Fruit fly (Drosophila melanogaster): Measurements from ENCODE around the gene Fam92.

Fam92 gene

DNA sequence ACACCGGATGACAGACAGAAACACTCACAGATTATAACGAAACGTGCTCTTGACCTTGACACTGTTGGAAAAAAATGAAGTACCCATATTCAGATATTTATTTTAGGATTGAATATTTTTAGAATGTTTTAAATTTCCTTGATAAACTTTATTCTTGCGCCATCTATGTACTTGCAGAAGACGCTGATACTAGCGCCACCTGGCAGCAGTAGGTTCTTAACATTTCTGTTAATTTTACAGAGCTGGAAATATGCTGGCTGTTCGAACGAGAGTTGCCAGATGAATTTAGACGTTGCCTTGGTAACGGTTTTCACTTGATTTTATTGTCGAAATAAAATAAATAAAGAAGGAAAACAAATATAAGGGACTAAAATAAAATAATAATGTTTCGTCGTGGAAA, at the start of gene Fam92:
Gene Fam92 (plus strand): TSS at position 350 of the 400 bp plus-strand sequence.
- TF ChIP-seq pdm3 (GFP tag; optimal IDR thresholded peaks at IDR 0.05) (peak; percentile 56), fd85E (GFP tag; optimal IDR thresholded peaks at IDR 0.05) (no peak), CG3919 (GFP tag; optimal IDR thresholded peaks at IDR 0.05) (peak; percentile 55), Hr4 (GFP tag; optimal IDR thresholded peaks at IDR 0.05) (peak; percentile 19), Blimp-1 (GFP tag; optimal IDR thresholded peaks at IDR 0.05) (no peak), acj6 (GFP tag; optimal IDR thresholded peaks at IDR 0.05) (peak; percentile 15), dac (GFP tag; optimal IDR thresholded peaks at IDR 0.05) (no peak), CG11762 (GFP tag; optimal IDR thresholded peaks at IDR 0.05; ENCODE audit: insufficient read depth) (no peak), spab (GFP tag; optimal IDR thresholded peaks at IDR 0.05) (no peak), fkh (GFP tag; optimal IDR thresholded peaks at IDR 0.05) (no peak), CG6854 (GFP tag; optimal IDR thresholded peaks at IDR 0.05) (no peak), CG11294 (GFP tag; IDR thresholded peaks at IDR 0.05) (no peak), Hr38 (GFP tag; optimal IDR thresholded peaks at IDR 0.05) (no peak), CG16779 (tag; optimal IDR thresholded peaks at IDR 0.05) (no peak), CG10631 (GFP tag; optimal IDR thresholded peaks at IDR 0.05) (no peak), vri (GFP tag; optimal IDR thresholded peaks at IDR 0.05) (peak; percentile 17), Sox102F (GFP tag; optimal IDR thresholded peaks at IDR 0.05) (peak; percentile 49), Eip93F (GFP tag; optimal IDR thresholded peaks at IDR 0.05) (no peak), cyc (GFP tag; optimal IDR thresholded peaks at IDR 0.05) (peak; percentile 66), CG8632 (GFP tag; optimal IDR thresholded peaks at IDR 0.05) (no peak), Met (GFP tag; optimal IDR thresholded peaks at IDR 0.05) (peak; percentile 60), eg (GFP tag; IDR thresholded peaks at IDR 0.05) (no peak), CG31627 (GFP tag; optimal IDR thresholded peaks at IDR 0.05) (peak; percentile 67), Ets96B (tag; optimal IDR thresholded peaks at IDR 0.05) (no peak), CG1621 (tag; optimal IDR thresholded peaks at IDR 0.05) (no peak), lz (GFP tag; optimal IDR thresholded peaks at IDR 0.05) (peak; percentile 69), CG3032 (tag; optimal IDR thresholded peaks at IDR 0.05) (peak; percentile 40), salr (GFP tag; optimal IDR thresholded peaks at IDR 0.05) (no peak), net (GFP tag; optimal IDR thresholded peaks at IDR 0.05) (no peak), Ets21C (GFP tag; optimal IDR thresholded peaks at IDR 0.05) (peak; percentile 2), CG9139 (GFP tag; optimal IDR thresholded peaks at IDR 0.05) (no peak), Sox15 (GFP tag; optimal IDR thresholded peaks at IDR 0.05) (no peak), CG8319 (GFP tag; optimal IDR thresholded peaks at IDR 0.05) (no peak), ss (GFP tag; optimal IDR thresholded peaks at IDR 0.05) (no peak), dsx (GFP tag; optimal IDR thresholded peaks at IDR 0.05; ENCODE audit: poor library complexity, severe bottlenecking) (no peak), CG8119 (GFP tag; IDR thresholded peaks at IDR 0.05) (no peak), OdsH (GFP tag; optimal IDR thresholded peaks at IDR 0.05) (peak; percentile 35), fd59A (GFP tag; optimal IDR thresholded peaks at IDR 0.05) (no peak), CG11902 (GFP tag; optimal IDR thresholded peaks at IDR 0.05) (no peak), CG6163 (GFP tag; IDR thresholded peaks at IDR 0.05) (no peak), CG34406 (GFP tag; optimal IDR thresholded peaks at IDR 0.05) (no peak), achi (GFP tag; optimal IDR thresholded peaks at IDR 0.05) (peak; percentile 11), Gug (GFP tag; IDR thresholded peaks at IDR 0.05) (no peak), CG32006 (GFP tag; optimal IDR thresholded peaks at IDR 0.05) (peak; percentile 0), Hr39 (GFP tag; optimal IDR thresholded peaks at IDR 0.05) (peak; percentile 70), CG6808 (GFP tag; optimal IDR thresholded peaks at IDR 0.05) (peak; percentile 30), Sox14 (GFP tag; optimal IDR thresholded peaks at IDR 0.05) (peak; percentile 47), svp (GFP tag) (no peak), Lpt (GFP tag; optimal IDR thresholded peaks at IDR 0.05) (no peak), Smox (GFP tag; optimal IDR thresholded peaks at IDR 0.05) (peak; percentile 41), Eip75B (GFP tag; optimal IDR thresholded peaks at IDR 0.05) (peak; percentile 22), CG6276 (GFP tag; optimal IDR thresholded peaks at IDR 0.05) (no peak), CG10669 (GFP tag; optimal IDR thresholded peaks at IDR 0.05) (peak; percentile 2)
